Worm (Caenorhabditis elegans) whole organism, L3 larva: ENCODE results near the gene skp-1.

Experiments
- R02D3.7 ChIP-seq: fragments of 150-350 bp; optimal IDR thresholded peaks from 2 replicates; lab custom pipeline; 2014; ENCODE audit warnings: missing biosample characterization, missing genetic modification characterization
- ama-1 ChIP-seq: fragments of 150-350 bp; optimal IDR thresholded peaks from 2 replicates; lab custom pipeline; 2018
- fos-1 ChIP-seq: fragments of 150-350 bp; optimal IDR thresholded peaks from 2 replicates; lab custom pipeline; 2014; ENCODE audit warnings: missing biosample characterization, missing genetic modification characterization
- lin-15B ChIP-seq: fragments of 150-350 bp; optimal IDR thresholded peaks from 2 replicates; lab custom pipeline; 2014; ENCODE audit warnings: missing biosample characterization, missing genetic modification characterization
- nhr-77 ChIP-seq: fragments of 150-350 bp; optimal IDR thresholded peaks from 2 replicates; lab custom pipeline; 2014; ENCODE audit warnings: missing biosample characterization, missing genetic modification characterization
- pqm-1 ChIP-seq: fragments of 150-350 bp; optimal IDR thresholded peaks from 2 replicates; lab custom pipeline; 2017; ENCODE audit warnings: missing biosample characterization, missing genetic modification characterization, inconsistent platforms
- tbx-2 ChIP-seq: sonication (generic microtip); optimal IDR thresholded peaks from 2 replicates; lab custom pipeline; 2016; ENCODE audit warnings: mild to moderate bottlenecking, missing genetic modification characterization, missing compliant biosample characterization
- zag-1 ChIP-seq: fragments of 150-350 bp; optimal IDR thresholded peaks from 2 replicates; lab custom pipeline; 2014; ENCODE audit warnings: missing biosample characterization, missing genetic modification characterization

DNA sequence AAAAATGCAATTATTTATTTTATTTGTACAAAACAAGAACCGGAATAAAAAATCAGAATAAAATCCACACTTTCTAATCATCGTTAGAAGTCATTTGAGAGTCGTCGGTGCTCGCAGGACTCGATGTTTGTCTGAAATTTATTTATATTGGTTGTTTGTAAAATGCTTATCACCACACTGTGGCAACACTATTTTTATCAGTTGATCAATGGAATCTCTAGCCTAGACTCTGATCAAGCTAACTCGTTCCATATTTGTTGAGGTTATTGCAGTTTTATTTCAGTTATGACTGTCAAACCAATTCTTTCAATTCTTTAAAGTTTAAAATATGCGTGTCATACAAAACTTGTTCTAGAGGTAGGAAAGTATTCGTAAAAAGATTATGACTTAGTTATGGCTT, 40.8 kb upstream of the skp-1 start, which contains the start of gene dhs-20:
- TF ChIP-seq ama-1 (lab: Kevin White, UChicago) (no peak), nhr-77 (tag; lab: Kevin White, UChicago) (no peak), lin-15B (tag; lab: Kevin White, UChicago) (no peak), zag-1 (tag; lab: Kevin White, UChicago) (no peak), pqm-1 (peak; percentile 77), tbx-2 (no peak), R02D3.7 (tag; lab: Kevin White, UChicago) (no peak), fos-1 (tag; lab: Kevin White, UChicago) (no peak)
